Fruit fly (Drosophila melanogaster): ENCODE data around the gene CG15760.

DNA sequence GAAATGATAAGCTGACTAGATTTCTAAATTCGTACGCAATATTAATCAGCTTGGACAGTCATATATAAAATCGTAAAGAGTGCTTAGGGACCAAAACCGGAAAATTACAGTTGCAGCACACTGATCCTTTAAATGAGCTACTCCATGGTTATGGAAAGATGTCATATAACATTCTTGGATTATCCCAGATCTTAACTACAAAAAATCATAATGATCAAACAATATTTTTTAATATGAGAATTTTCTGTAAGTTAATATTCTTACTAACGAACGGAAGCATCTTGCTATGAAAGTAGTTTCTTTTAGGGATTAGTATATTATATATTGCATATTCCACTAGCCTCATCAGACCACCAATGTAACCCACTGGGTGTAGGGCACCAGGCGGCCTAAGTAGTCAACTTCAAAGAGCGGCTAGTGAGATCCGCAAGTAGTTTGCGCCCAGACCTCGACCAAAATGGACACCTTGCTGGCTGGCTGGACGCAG, 7.0 kb downstream of the CG15760 start, which contains the start of gene CG11162:
- TF ChIP-seq CG8478 (optimal IDR thresholded peaks at IDR 0.05) = no peak
- TF ChIP-seq CTCF (optimal IDR thresholded peaks at IDR 0.05) = no peak

Data from S2 (cell line).